Worm (Caenorhabditis elegans) whole organism, L3 larva: ENCODE results near the gene set-20.

Source experiments
- ama-1 ChIP-seq: fragments of 150-350 bp; optimal IDR thresholded peaks from 2 replicates; lab custom pipeline; 2018
- egl-27 ChIP-seq: sonication (generic microtip); optimal IDR thresholded peaks from 4 replicates; lab custom pipeline; 2017; ENCODE audit warnings: missing biosample characterization, missing genetic modification reagents, missing genetic modification characterization
- elt-3 ChIP-seq, 3 experiments: fragments of 150-350 bp in 1 of 3; sonication (generic microtip) in 2 of 3; optimal IDR thresholded peaks; 2 replicates in 2 of 3; 4 replicates in 1 of 3; lab custom pipeline; 2014 to 2017; ENCODE audit warnings: missing biosample characterization in 3 of 3, missing genetic modification characterization in 3 of 3
- mdl-1 ChIP-seq: fragments of 150-350 bp; optimal IDR thresholded peaks from 2 replicates; lab custom pipeline; 2014; ENCODE audit warnings: missing biosample characterization, missing genetic modification characterization
- nfya-1 ChIP-seq: sonication (generic microtip); optimal IDR thresholded peaks from 2 replicates; lab custom pipeline; 2017; ENCODE audit warnings: missing genetic modification characterization, mild to moderate bottlenecking, missing compliant biosample characterization, antibody characterized with exemption, moderate library complexity; ENCODE audit not compliant: insufficient read depth
- nhr-28 ChIP-seq: fragments of 150-350 bp; optimal IDR thresholded peaks from 2 replicates; lab custom pipeline; 2014; ENCODE audit warnings: missing biosample characterization, missing genetic modification characterization
- snpc-4 ChIP-seq: fragments of 150-350 bp; optimal IDR thresholded peaks from 2 replicates; lab custom pipeline; 2014; ENCODE audit warnings: missing biosample characterization, missing genetic modification characterization

DNA sequence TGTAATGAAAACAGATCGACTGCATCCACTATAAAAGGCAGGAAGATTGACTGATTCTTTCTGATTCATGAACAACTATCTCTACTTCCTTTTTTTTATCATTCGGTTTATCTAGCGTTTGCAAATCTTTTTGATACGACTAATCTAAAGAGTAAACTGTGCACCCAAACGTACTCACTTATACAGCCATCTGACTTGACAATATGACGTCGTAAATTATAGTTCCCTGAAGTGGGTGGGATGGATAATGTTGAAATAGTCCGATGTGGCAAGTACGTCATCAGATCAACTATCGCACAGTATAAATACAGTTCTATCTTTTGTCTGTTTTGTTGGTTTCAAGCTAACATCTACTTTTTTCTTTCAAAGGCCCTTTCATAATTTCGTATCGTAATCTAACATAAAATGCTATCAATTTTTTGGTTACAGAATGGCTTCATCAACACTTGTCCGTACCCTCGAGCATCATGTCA, 39.0 kb downstream of the set-20 start, which contains the start of gene T22B7.3:
- no peak for TF ChIP-seq egl-27 (tag; lab: Kevin White, UChicago)
- TF ChIP-seq mdl-1 (tag; lab: Kevin White, UChicago): no peak
- TF ChIP-seq elt-3 (tag; optimal IDR thresholded peaks at IDR 0.05; lab: Kevin White, UChicago): no peak
- TF ChIP-seq nfya-1 (tag; lab: Kevin White, UChicago): no peak
- TF ChIP-seq ama-1 (lab: Kevin White, UChicago): no peak
- TF ChIP-seq nhr-28 (tag; lab: Kevin White, UChicago): no peak
- no peak for TF ChIP-seq snpc-4 (tag; lab: Kevin White, UChicago)
